Worm (Caenorhabditis elegans) whole organism, L3 larva: ENCODE measurements around the gene F09A5.2.

Experiments
- ama-1 ChIP-seq: fragments of 150-350 bp; optimal IDR thresholded peaks from 2 replicates; lab custom pipeline; 2018
- daf-12 ChIP-seq: fragments of 150-350 bp; optimal IDR thresholded peaks from 2 replicates; lab custom pipeline; 2014; ENCODE audit warnings: missing biosample characterization, missing genetic modification reagents, missing genetic modification characterization
- fkh-2 ChIP-seq: fragments of 150-350 bp; optimal IDR thresholded peaks from 2 replicates; lab custom pipeline; 2014; ENCODE audit warnings: missing biosample characterization, missing genetic modification reagents, missing genetic modification characterization
- lin-39 ChIP-seq: fragments of 150-350 bp; optimal IDR thresholded peaks from 2 replicates; lab custom pipeline; 2018; ENCODE audit warnings: missing biosample characterization, missing genetic modification reagents, missing genetic modification characterization
- mdl-1 ChIP-seq: fragments of 150-350 bp; optimal IDR thresholded peaks from 2 replicates; lab custom pipeline; 2014; ENCODE audit warnings: missing biosample characterization, missing genetic modification characterization
- mml-1 ChIP-seq: fragments of 150-350 bp; sonication (generic microtip); optimal IDR thresholded peaks from 3 replicates; lab custom pipeline; 2014; ENCODE audit warnings: missing biosample characterization, missing genetic modification characterization
- nhr-12 ChIP-seq: fragments of 150-350 bp; optimal IDR thresholded peaks from 2 replicates; lab custom pipeline; 2014; ENCODE audit warnings: missing biosample characterization, missing genetic modification characterization
- nhr-25 ChIP-seq: sonication (generic microtip); optimal IDR thresholded peaks from 2 replicates; lab custom pipeline; 2017; ENCODE audit warnings: missing biosample characterization, missing genetic modification characterization
- pha-4 ChIP-seq: fragments of 150-350 bp; optimal IDR thresholded peaks from 2 replicates; lab custom pipeline; 2014; ENCODE audit warnings: missing biosample characterization, missing genetic modification reagents, missing genetic modification characterization
- pqm-1 ChIP-seq: fragments of 150-350 bp; optimal IDR thresholded peaks from 2 replicates; lab custom pipeline; 2017; ENCODE audit warnings: missing biosample characterization, missing genetic modification characterization, inconsistent platforms
- sea-2 ChIP-seq: fragments of 150-350 bp; sonication (generic microtip); optimal IDR thresholded peaks from 4 replicates; lab custom pipeline; 2014; ENCODE audit warnings: missing biosample characterization, missing genetic modification reagents, missing genetic modification characterization
- snpc-4 ChIP-seq: fragments of 150-350 bp; optimal IDR thresholded peaks from 2 replicates; lab custom pipeline; 2014; ENCODE audit warnings: missing biosample characterization, missing genetic modification characterization
- unc-39 ChIP-seq: sonication (generic microtip); optimal IDR thresholded peaks from 4 replicates; lab custom pipeline; 2017; ENCODE audit warnings: missing biosample characterization, missing genetic modification characterization

DNA sequence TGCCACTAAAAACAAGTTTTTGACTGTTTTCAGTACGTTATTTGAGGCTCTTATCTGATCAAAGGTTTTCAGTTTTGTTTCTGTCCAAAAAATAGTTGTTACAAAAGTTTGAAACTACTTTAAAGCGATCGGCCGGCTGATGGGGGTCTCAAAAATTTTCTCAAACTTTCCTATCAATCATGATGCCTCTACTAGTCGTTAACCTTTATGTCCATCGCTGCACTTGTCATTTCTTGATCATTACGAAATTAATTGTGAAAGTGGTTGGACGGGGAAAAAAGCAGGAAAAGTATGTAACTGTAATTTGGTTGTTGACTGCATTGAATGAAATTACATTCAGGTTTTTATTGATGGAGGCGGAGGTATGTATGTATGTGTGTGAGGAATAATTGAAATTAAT lies 25.0 kb downstream of the F09A5.2 start:
- no peak for TF ChIP-seq pha-4 (tag; lab: Kevin White, UChicago)
- no peak for TF ChIP-seq snpc-4 (tag; lab: Kevin White, UChicago)
- TF ChIP-seq daf-12 (tag; lab: Kevin White, UChicago), result no peak
- TF ChIP-seq unc-39 (tag; lab: Kevin White, UChicago), result no peak
- no peak for TF ChIP-seq mml-1 (tag; lab: Kevin White, UChicago)
- TF ChIP-seq sea-2 (GFP tag; lab: Kevin White, UChicago), result no peak
- no peak for TF ChIP-seq mdl-1
- TF ChIP-seq lin-39 (tag; lab: Kevin White, UChicago), result no peak
- TF ChIP-seq pqm-1 (tag; lab: Kevin White, UChicago), result no peak
- no peak for TF ChIP-seq ama-1 (lab: Kevin White, UChicago)
- TF ChIP-seq nhr-25, result peak; percentile 8
- TF ChIP-seq nhr-12 (tag; lab: Kevin White, UChicago), result no peak
- no peak for TF ChIP-seq fkh-2 (tag; lab: Kevin White, UChicago)
